Worm (Caenorhabditis elegans) whole organism, early embryonic: ENCODE measurements around the gene Y71H2AM.11.

Experiments used
- ama-1 ChIP-seq: fragments of 150-350 bp; optimal IDR thresholded peaks from 2 replicates; lab custom pipeline; 2014
- flt-1 ChIP-seq: fragments of 200-800 bp; sonication (Bioruptor generic); IDR thresholded peaks from 2 replicates; pipeline ENCODE4 v1.3.6; 2022; ENCODE audit warnings: missing genetic modification characterization, missing compliant biosample characterization

ce11 chrIII:2756260-2756659 lies 31.4 kb upstream of the Y71H2AM.11 start, which contains the start of gene gldi-9:
- TF ChIP-seq ama-1 (no peak), flt-1 (GFP tag; lab: Robert Waterston, UW) (no peak)
